Fruit fly (Drosophila melanogaster) whole organism, embryonic: ENCODE data around the gene Tcs6.

Source experiments
- ATbp ChIP-seq: fragments of 200-800 bp; sonication (Bioruptor generic); optimal IDR thresholded peaks from 2 replicates; lab custom pipeline; 2017; ENCODE audit warnings: missing biosample characterization, mild to moderate bottlenecking, missing genetic modification characterization, missing genetic modification reagents
- CG10366 ChIP-seq: fragments of 200-800 bp; sonication (Bioruptor generic); IDR thresholded peaks from 2 replicates; pipeline ENCODE4 v1.3.6; 2022; ENCODE audit warnings: missing biosample characterization, missing genetic modification characterization
- CG13424 ChIP-seq: fragments of 200-800 bp; sonication (Bioruptor generic); optimal IDR thresholded peaks from 2 replicates; lab custom pipeline; 2019; ENCODE audit warnings: missing biosample characterization, mild to moderate bottlenecking, missing genetic modification characterization, moderate library complexity
- CG17385 ChIP-seq: fragments of 200-800 bp; sonication (Bioruptor generic); optimal IDR thresholded peaks from 3 replicates; lab custom pipeline; 2018; ENCODE audit warnings: missing biosample characterization, mild to moderate bottlenecking, missing genetic modification characterization
- CG18262 ChIP-seq: fragments of 200-800 bp; optimal IDR thresholded peaks from 3 replicates; lab custom pipeline; 2019; ENCODE audit warnings: missing biosample characterization, mild to moderate bottlenecking, missing genetic modification characterization, moderate library complexity
- CG1832 ChIP-seq: fragments of 200-800 bp; sonication (Bioruptor generic); optimal IDR thresholded peaks from 2 replicates; lab custom pipeline; 2017; ENCODE audit warnings: missing biosample characterization, mild to moderate bottlenecking, missing genetic modification characterization, inconsistent platforms
- CG18599 ChIP-seq: fragments of 200-800 bp; sonication (Bioruptor generic); optimal IDR thresholded peaks from 3 replicates; lab custom pipeline; 2017; ENCODE audit warnings: missing biosample characterization, missing genetic modification characterization, mild to moderate bottlenecking, moderate library complexity, missing genetic modification reagents
- CG2199 ChIP-seq: fragments of 200-800 bp; sonication (Bioruptor generic); IDR thresholded peaks from 3 replicates; pipeline ENCODE4 v1.3.6; 2022; ENCODE audit warnings: missing biosample characterization, missing genetic modification characterization
- CG30020 ChIP-seq: fragments of 200-800 bp; optimal IDR thresholded peaks from 2 replicates; lab custom pipeline; 2019; ENCODE audit warnings: missing biosample characterization, mild to moderate bottlenecking, missing genetic modification characterization, moderate library complexity
- CG4282 ChIP-seq: fragments of 200-800 bp; sonication (Bioruptor generic); optimal IDR thresholded peaks from 2 replicates; lab custom pipeline; 2016; ENCODE audit warnings: missing biosample characterization, missing genetic modification characterization
- CG4854 ChIP-seq: fragments of 200-800 bp; sonication (Bioruptor generic); optimal IDR thresholded peaks from 2 replicates; lab custom pipeline; 2016; ENCODE audit warnings: missing biosample characterization, missing genetic modification characterization, inconsistent platforms
- CG5245 ChIP-seq: fragments of 200-800 bp; sonication (Bioruptor generic); optimal IDR thresholded peaks from 3 replicates; lab custom pipeline; 2016; ENCODE audit warnings: missing biosample characterization, missing genetic modification characterization
- D ChIP-seq, 2 experiments: fragments of 200-800 bp in 1 of 2; fragments of >200 bp in 1 of 2; sonication (Bioruptor generic) in 1 of 2; optimal IDR thresholded peaks; 2 replicates in 1 of 2; 3 replicates in 1 of 2; lab custom pipeline; 2017; ENCODE audit warnings: mild to moderate bottlenecking in 1 of 2, missing biosample characterization in 1 of 2, missing genetic modification characterization in 1 of 2, missing genetic modification reagents in 1 of 2
- D19B ChIP-seq: fragments of 200-800 bp; sonication (Bioruptor generic); optimal IDR thresholded peaks from 2 replicates; lab custom pipeline; 2017; ENCODE audit warnings: missing biosample characterization, mild to moderate bottlenecking, missing genetic modification characterization
- Dbx ChIP-seq: fragments of 200-800 bp; sonication (Bioruptor generic); IDR thresholded peaks from 3 replicates; pipeline ENCODE4 v1.3.6; 2022; ENCODE audit warnings: missing biosample characterization, missing genetic modification characterization
- Deaf1 ChIP-seq: fragments of 200-800 bp; optimal IDR thresholded peaks from 3 replicates; lab custom pipeline; 2019; ENCODE audit warnings: missing biosample characterization, mild to moderate bottlenecking, missing genetic modification characterization, moderate library complexity
- Dfd ChIP-seq, 2 experiments: fragments of >200 bp; optimal IDR thresholded peaks; 2 replicates each; lab custom pipeline; 2017; ENCODE audit warnings: missing biosample characterization in 2 of 2, missing genetic modification characterization in 2 of 2
- Dip2 ChIP-seq: fragments of 200-800 bp; sonication (Bioruptor generic); IDR thresholded peaks from 2 replicates; pipeline ENCODE4 v1.3.6; 2022; ENCODE audit warnings: missing biosample characterization, missing genetic modification characterization
- Ets65A ChIP-seq: fragments of 200-800 bp; sonication (Bioruptor generic); peaks from one replicate; lab custom pipeline; 2016; ENCODE audit warnings: missing biosample characterization, missing genetic modification characterization
- Fer1 ChIP-seq: fragments of 200-800 bp; sonication (Bioruptor generic); optimal IDR thresholded peaks from 2 replicates; lab custom pipeline; 2017; ENCODE audit warnings: missing biosample characterization, mild to moderate bottlenecking, missing genetic modification characterization
- Gug ChIP-seq: fragments of 200-800 bp; sonication (Bioruptor generic); IDR thresholded peaks from 4 replicates; pipeline ENCODE4 v1.3.6; 2022; ENCODE audit warnings: missing biosample characterization, missing genetic modification characterization
- H15 ChIP-seq: fragments of 200-800 bp; sonication (Bioruptor generic); IDR thresholded peaks from 3 replicates; pipeline ENCODE4 v1.3.6; 2022; ENCODE audit warnings: missing biosample characterization, missing genetic modification characterization
- Hand ChIP-seq: fragments of 200-800 bp; sonication (Bioruptor generic); optimal IDR thresholded peaks from 2 replicates; lab custom pipeline; 2017; ENCODE audit warnings: mild to moderate bottlenecking, missing biosample characterization, missing genetic modification reagents, missing genetic modification characterization
- Hey ChIP-seq: fragments of 200-800 bp; sonication (Bioruptor generic); optimal IDR thresholded peaks from 3 replicates; lab custom pipeline; 2018; ENCODE audit warnings: missing biosample characterization, mild to moderate bottlenecking, missing genetic modification characterization
- Hr3 ChIP-seq: fragments of 200-800 bp; sonication (Bioruptor generic); optimal IDR thresholded peaks from 3 replicates; lab custom pipeline; 2016; ENCODE audit warnings: missing biosample characterization, missing genetic modification characterization
- Lim3 ChIP-seq: fragments of 200-800 bp; sonication (Bioruptor generic); IDR thresholded peaks from 2 replicates; pipeline ENCODE4 v1.3.6; 2022; ENCODE audit warnings: missing biosample characterization, missing genetic modification characterization
- MESR4 ChIP-seq: fragments of 200-800 bp; sonication (Bioruptor generic); optimal IDR thresholded peaks from 2 replicates; lab custom pipeline; 2018; ENCODE audit warnings: missing biosample characterization, mild to moderate bottlenecking, missing genetic modification characterization, moderate library complexity
- Nf-YA ChIP-seq: fragments of 200-800 bp; sonication (Bioruptor generic); IDR thresholded peaks from 2 replicates; pipeline ENCODE4 v1.3.6; 2022; ENCODE audit warnings: missing biosample characterization, missing genetic modification characterization
- Opbp ChIP-seq: fragments of 200-800 bp; sonication (Bioruptor generic); IDR thresholded peaks from 3 replicates; pipeline ENCODE4 v1.3.6; 2022; ENCODE audit warnings: missing biosample characterization, missing genetic modification characterization; ENCODE audit not compliant: partially characterized antibody
- PHDP ChIP-seq: fragments of 200-800 bp; sonication (Bioruptor generic); optimal IDR thresholded peaks from 3 replicates; lab custom pipeline; 2018; ENCODE audit warnings: missing biosample characterization, mild to moderate bottlenecking, missing genetic modification characterization, moderate library complexity
- Poxn ChIP-seq: fragments of 200-800 bp; sonication (Bioruptor generic); IDR thresholded peaks from 2 replicates; pipeline ENCODE4 v1.3.6; 2022; ENCODE audit warnings: missing biosample characterization, missing genetic modification characterization
- Sin3A ChIP-seq: fragments of >200 bp; optimal IDR thresholded peaks from 2 replicates; lab custom pipeline; 2018
- ab ChIP-seq: fragments of 200-800 bp; sonication (Bioruptor generic); optimal IDR thresholded peaks from 2 replicates; lab custom pipeline; 2016; ENCODE audit warnings: missing biosample characterization, missing genetic modification characterization
- bab2 ChIP-seq: fragments of 200-800 bp; sonication (Bioruptor generic); optimal IDR thresholded peaks from 2 replicates; lab custom pipeline; 2016; ENCODE audit warnings: missing biosample characterization, missing genetic modification characterization
- br ChIP-seq: fragments of >200 bp; optimal IDR thresholded peaks from 2 replicates; lab custom pipeline; 2017
- bsh ChIP-seq, 2 experiments: fragments of 200-800 bp; sonication (Bioruptor generic); optimal IDR thresholded peaks; 2 replicates each; lab custom pipeline; 2017 to 2018; ENCODE audit warnings: mild to moderate bottlenecking in 2 of 2, missing biosample characterization in 2 of 2, missing genetic modification characterization in 2 of 2, moderate library complexity in 1 of 2
- cas ChIP-seq: fragments of 200-800 bp; sonication (Bioruptor generic); IDR thresholded peaks from 2 replicates; pipeline ENCODE4 v1.3.6; 2022; ENCODE audit warnings: missing biosample characterization, missing genetic modification characterization
- chm ChIP-seq: fragments of 200-800 bp; sonication (Bioruptor generic); IDR thresholded peaks from 2 replicates; pipeline ENCODE4 v1.3.6; 2022; ENCODE audit warnings: missing biosample characterization, missing genetic modification characterization
- dimm ChIP-seq: fragments of 200-800 bp; sonication (Bioruptor generic); IDR thresholded peaks from 2 replicates; pipeline ENCODE4 v1.3.6; 2022; ENCODE audit warnings: missing biosample characterization, missing genetic modification characterization
- ewg ChIP-seq: fragments of 200-800 bp; sonication (Bioruptor generic); optimal IDR thresholded peaks from 3 replicates; lab custom pipeline; 2017; ENCODE audit warnings: mild to moderate bottlenecking, missing biosample characterization, missing genetic modification reagents, missing genetic modification characterization
- fd3F ChIP-seq: fragments of 200-800 bp; sonication (Bioruptor generic); optimal IDR thresholded peaks from 2 replicates; lab custom pipeline; 2018; ENCODE audit warnings: missing biosample characterization, mild to moderate bottlenecking, missing genetic modification characterization, moderate library complexity
- fru ChIP-seq: fragments of >200 bp; optimal IDR thresholded peaks from 2 replicates; lab custom pipeline; 2017
- fu2 ChIP-seq: fragments of 200-800 bp; sonication (Bioruptor generic); optimal IDR thresholded peaks from 2 replicates; lab custom pipeline; 2016; ENCODE audit warnings: missing biosample characterization, missing genetic modification characterization
- her ChIP-seq: fragments of 200-800 bp; sonication (Bioruptor generic); optimal IDR thresholded peaks from 2 replicates; lab custom pipeline; 2016; ENCODE audit warnings: missing biosample characterization, missing genetic modification characterization
- lola ChIP-seq, 3 experiments: fragments of >200 bp in 2 of 3; fragments of 200-800 bp in 1 of 3; sonication (Bioruptor generic) in 1 of 3; optimal IDR thresholded peaks; 2 replicates each; lab custom pipeline; 2017 to 2019; ENCODE audit warnings: missing biosample characterization in 3 of 3, missing genetic modification characterization in 3 of 3, mild to moderate bottlenecking in 1 of 3, moderate library complexity in 1 of 3
- org-1 ChIP-seq: fragments of 200-800 bp; sonication (Bioruptor generic); optimal IDR thresholded peaks from 2 replicates; lab custom pipeline; 2017; ENCODE audit warnings: missing biosample characterization, missing genetic modification characterization
- otp ChIP-seq: fragments of 200-800 bp; sonication (Bioruptor generic); IDR thresholded peaks from 3 replicates; pipeline ENCODE4, ENCODE4 v1.3.6; 2022; ENCODE audit warnings: missing biosample characterization, missing genetic modification characterization
- peb ChIP-seq: fragments of 200-800 bp; sonication (Bioruptor generic); IDR thresholded peaks from 2 replicates; pipeline ENCODE4 v1.3.6; 2022; ENCODE audit warnings: missing biosample characterization, missing genetic modification characterization
- row ChIP-seq: fragments of 200-800 bp; sonication (Bioruptor generic); IDR thresholded peaks from 3 replicates; pipeline ENCODE4 v1.3.6; 2022; ENCODE audit warnings: missing biosample characterization, missing genetic modification characterization
- so ChIP-seq: fragments of 200-800 bp; sonication (Bioruptor generic); IDR thresholded peaks from 3 replicates; pipeline ENCODE4 v1.3.6; 2022; ENCODE audit warnings: missing biosample characterization, missing genetic modification characterization

The Tcs6 gene

dm6 chr3R:26081380-26081991, 23.5 kb upstream of the Tcs6 start (continued):
- TF ChIP-seq dimm (GFP tag; lab: Robert Waterston, UW): no peak
- no peak for TF ChIP-seq Lim3 (GFP tag; lab: Robert Waterston, UW)
- TF ChIP-seq bab2 (GFP tag; lab: Kevin White, UChicago): peak; percentile 9
- TF ChIP-seq Poxn (GFP tag; lab: Robert Waterston, UW): no peak
- no peak for TF ChIP-seq Opbp

- TF ChIP-seq otp (no peak), ATbp (GFP tag; lab: Kevin White, UChicago) (no peak), PHDP (tag; lab: Kevin White, UChicago) (no peak), cas (GFP tag; lab: Robert Waterston, UW) (no peak), fru (no peak), D19B (GFP tag; lab: Kevin White, UChicago) (no peak), CG13424 (no peak), org-1 (GFP tag; lab: Kevin White, UChicago) (no peak), CG30020 (tag; lab: Kevin White, UChicago) (no peak), Ets65A (no peak), fd3F (GFP tag; lab: Kevin White, UChicago) (no peak), CG10366 (GFP tag; lab: Robert Waterston, UW) (no peak), CG5245 (no peak), Dip2 (GFP tag; lab: Robert Waterston, UW) (no peak)
Measured at dm6 chr3R:26075252-26075651, 17.2 kb upstream of the Tcs6 start.

dm6 chr3R:26072477-26072876, 14.5 kb upstream of the Tcs6 start:
- no peak; the same call in 3 of the 4 replicates for TF ChIP-seq Gug (GFP tag; lab: Robert Waterston, UW)
- peak in 1 of 3 experiments; percentile 19 for TF ChIP-seq lola (GFP tag; optimal IDR thresholded peaks at IDR 0.05; lab: Kevin White, UChicago)
- TF ChIP-seq Hand (GFP tag; lab: Kevin White, UChicago): no peak
- peak; percentile 48; the same call in 1 of the 3 replicates for TF ChIP-seq row (GFP tag; lab: Robert Waterston, UW)
- TF ChIP-seq ab (GFP tag; lab: Kevin White, UChicago): no peak
- peak; percentile 38 for TF ChIP-seq CG18262
- no peak for TF ChIP-seq CG17385 (GFP tag; lab: Kevin White, UChicago)
- TF ChIP-seq CG2199 (GFP tag; lab: Robert Waterston, UW): no peak
- TF ChIP-seq Hey (tag; lab: Kevin White, UChicago): no peak
- TF ChIP-seq bsh (GFP tag; optimal IDR thresholded peaks at IDR 0.05; lab: Kevin White, UChicago): peak; percentile 51 to 72
- no peak for TF ChIP-seq chm (GFP tag; lab: Robert Waterston, UW)
- no peak for TF ChIP-seq CG18599 (GFP tag; lab: Kevin White, UChicago)
- TF ChIP-seq Hr3 (GFP tag; lab: Kevin White, UChicago): no peak
- no peak for TF ChIP-seq H15
- TF ChIP-seq MESR4: no peak
- TF ChIP-seq Nf-YA (GFP tag; lab: Robert Waterston, UW): no peak
- TF ChIP-seq Deaf1 (tag; lab: Kevin White, UChicago): no peak
- no peak for TF ChIP-seq Sin3A (lab: Kevin White, UChicago)
- TF ChIP-seq CG4282 (GFP tag; lab: Kevin White, UChicago): no peak
- no peak for TF ChIP-seq Fer1 (GFP tag; lab: Kevin White, UChicago)
- no peak for TF ChIP-seq br (lab: Kevin White, UChicago)
- TF ChIP-seq fu2 (GFP tag; lab: Kevin White, UChicago): no peak
- no peak for TF ChIP-seq CG1832 (GFP tag; lab: Kevin White, UChicago)
- TF ChIP-seq peb (GFP tag; lab: Robert Waterston, UW): peak; percentile 35; the same call in 1 of the 2 replicates
- TF ChIP-seq ATbp (GFP tag; lab: Kevin White, UChicago): peak; percentile 26
- TF ChIP-seq Dbx (GFP tag; lab: Robert Waterston, UW): no peak
- TF ChIP-seq so: no peak
- no peak for TF ChIP-seq CG4854 (GFP tag; lab: Kevin White, UChicago)
- no peak for TF ChIP-seq Dfd (GFP tag; optimal IDR thresholded peaks at IDR 0.05; lab: Kevin White, UChicago)
- TF ChIP-seq D (optimal IDR thresholded peaks at IDR 0.05; lab: Kevin White, UChicago): no peak
- TF ChIP-seq D (GFP tag; optimal IDR thresholded peaks at IDR 0.05; lab: Kevin White, UChicago): peak; percentile 25
- peak; percentile 16 for TF ChIP-seq ewg (GFP tag; lab: Kevin White, UChicago)
- no peak for TF ChIP-seq her (GFP tag; lab: Kevin White, UChicago)
